Worm (Caenorhabditis elegans) whole organism, L2 larva: ENCODE data around the gene srg-44.

ENCODE experiments used
- R02D3.7 ChIP-seq: fragments of 150-350 bp; optimal IDR thresholded peaks from 2 replicates; lab custom pipeline; 2014; ENCODE audit warnings: missing biosample characterization, missing genetic modification characterization
- aly-2 ChIP-seq: fragments of 150-350 bp; optimal IDR thresholded peaks from 2 replicates; lab custom pipeline; 2014; ENCODE audit warnings: missing biosample characterization, missing genetic modification characterization
- mdl-1 ChIP-seq, 2 experiments: fragments of 150-350 bp in 1 of 2; sonication (generic microtip) in 1 of 2; optimal IDR thresholded peaks; 2 replicates each; lab custom pipeline; 2017; ENCODE audit warnings: missing biosample characterization in 2 of 2, missing genetic modification characterization in 2 of 2
- nhr-11 ChIP-seq: fragments of 150-350 bp; optimal IDR thresholded peaks from 2 replicates; lab custom pipeline; 2014; ENCODE audit warnings: missing biosample characterization, missing genetic modification characterization
- nhr-129 ChIP-seq: fragments of 150-350 bp; optimal IDR thresholded peaks from 2 replicates; lab custom pipeline; 2014; ENCODE audit warnings: missing biosample characterization, missing genetic modification characterization
- nhr-21 ChIP-seq: fragments of 150-350 bp; optimal IDR thresholded peaks from 2 replicates; lab custom pipeline; 2014; ENCODE audit warnings: missing biosample characterization, missing genetic modification characterization
- nhr-23 ChIP-seq: fragments of 150-350 bp; optimal IDR thresholded peaks from 2 replicates; lab custom pipeline; 2014; ENCODE audit warnings: missing biosample characterization, missing genetic modification reagents, missing genetic modification characterization
- nhr-6 ChIP-seq: fragments of 150-350 bp; optimal IDR thresholded peaks from 2 replicates; lab custom pipeline; 2014; ENCODE audit warnings: missing biosample characterization, missing genetic modification characterization
- sma-9 ChIP-seq, 2 experiments: fragments of 150-350 bp in 1 of 2; sonication (generic microtip) in 1 of 2; optimal IDR thresholded peaks; 2 replicates each; lab custom pipeline; 2014 to 2016; ENCODE audit warnings: missing genetic modification characterization in 2 of 2, mild to moderate bottlenecking in 1 of 2, missing biosample characterization in 1 of 2, missing compliant biosample characterization in 1 of 2, missing genetic modification reagents in 1 of 2, moderate library complexity in 1 of 2
- snpc-4 ChIP-seq: fragments of 150-350 bp; optimal IDR thresholded peaks from 2 replicates; lab custom pipeline; 2014; ENCODE audit warnings: missing biosample characterization, missing genetic modification characterization
- ztf-11 ChIP-seq: sonication (generic microtip); optimal IDR thresholded peaks from 2 replicates; lab custom pipeline; 2017; ENCODE audit warnings: missing biosample characterization, missing genetic modification characterization

DNA sequence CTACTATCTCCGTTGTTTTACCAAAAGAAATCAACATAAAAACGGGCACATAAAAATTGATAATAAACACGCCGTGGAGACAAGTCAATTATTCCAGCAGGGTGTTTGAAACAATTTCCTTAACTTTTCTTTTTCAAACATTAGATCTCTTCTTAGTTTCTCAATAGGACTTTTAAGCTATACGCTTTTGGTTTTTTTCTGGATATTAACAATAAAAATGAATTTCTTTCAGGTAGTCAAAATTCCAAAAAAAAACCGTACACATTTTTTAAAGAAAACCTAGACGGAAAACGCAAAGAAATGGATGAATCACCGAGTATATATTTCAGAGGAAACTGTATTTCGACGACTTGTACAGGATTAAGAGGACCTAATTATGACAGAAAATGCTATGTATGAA, 2.7 kb downstream of the srg-44 start, which contains the start of gene fbxa-185:
- TF ChIP-seq ztf-11 (tag; lab: Kevin White, UChicago) (no peak), nhr-129 (tag; lab: Kevin White, UChicago) (no peak), snpc-4 (tag; lab: Kevin White, UChicago) (no peak), nhr-23 (tag; lab: Kevin White, UChicago) (no peak), R02D3.7 (tag; lab: Kevin White, UChicago) (no peak), aly-2 (tag; lab: Kevin White, UChicago) (no peak), sma-9 (GFP tag; optimal IDR thresholded peaks at IDR 0.05; lab: Kevin White, UChicago) (no peak), sma-9 (tag; optimal IDR thresholded peaks at IDR 0.05; lab: Kevin White, UChicago) (no peak), nhr-6 (tag; lab: Kevin White, UChicago) (no peak), nhr-21 (no peak), nhr-11 (tag; lab: Kevin White, UChicago) (no peak), mdl-1 (tag; optimal IDR thresholded peaks at IDR 0.05; lab: Kevin White, UChicago) (no peak)
